Fruit fly (Drosophila melanogaster): ENCODE results near the gene RfC3.
A peak's percentile ranks its signal among the peaks of the same experiment; 100 is the strongest.

Gene RfC3

dm6 chr2L:10466865-10467270, 47.9 kb downstream of the RfC3 start:
- TF ChIP-seq pdm3 (GFP tag; optimal IDR thresholded peaks at IDR 0.05) = no peak
- TF ChIP-seq OdsH (GFP tag; optimal IDR thresholded peaks at IDR 0.05) = peak; percentile 17
- TF ChIP-seq Ets21C (GFP tag; optimal IDR thresholded peaks at IDR 0.05) = no peak
- no peak for TF ChIP-seq fd59A (GFP tag; optimal IDR thresholded peaks at IDR 0.05)
- TF ChIP-seq Sox15 (GFP tag; optimal IDR thresholded peaks at IDR 0.05) = no peak
- no peak for TF ChIP-seq CG15336 (GFP tag; IDR thresholded peaks at IDR 0.05)
- no peak for TF ChIP-seq Blimp-1 (GFP tag; optimal IDR thresholded peaks at IDR 0.05)
- peak; percentile 18 for TF ChIP-seq achi (GFP tag; optimal IDR thresholded peaks at IDR 0.05)
- no peak for TF ChIP-seq fd85E (GFP tag; optimal IDR thresholded peaks at IDR 0.05)
- TF ChIP-seq topi (GFP tag; optimal IDR thresholded peaks at IDR 0.05) = no peak
- TF ChIP-seq acj6 (GFP tag; optimal IDR thresholded peaks at IDR 0.05) = peak; percentile 12
- TF ChIP-seq CG11902 (GFP tag; optimal IDR thresholded peaks at IDR 0.05) = no peak
- no peak for TF ChIP-seq CG9139 (GFP tag; optimal IDR thresholded peaks at IDR 0.05)
- TF ChIP-seq salr (GFP tag; optimal IDR thresholded peaks at IDR 0.05) = peak in 1 of 2 experiments; percentile 62
- no peak for TF ChIP-seq Eip75B (GFP tag; optimal IDR thresholded peaks at IDR 0.05)
- TF ChIP-seq CG11294 (GFP tag; IDR thresholded peaks at IDR 0.05) = no peak
- no peak for TF ChIP-seq CG8119 (GFP tag; IDR thresholded peaks at IDR 0.05)
- no peak for TF ChIP-seq net (GFP tag; optimal IDR thresholded peaks at IDR 0.05)
- TF ChIP-seq CG6276 (GFP tag; optimal IDR thresholded peaks at IDR 0.05) = peak; percentile 29
- peak; percentile 79 for TF ChIP-seq Eip78C (GFP tag)
- no peak for TF ChIP-seq CG11762 (GFP tag; optimal IDR thresholded peaks at IDR 0.05; ENCODE audit: insufficient read depth)
- no peak for TF ChIP-seq ss (GFP tag; optimal IDR thresholded peaks at IDR 0.05)
- peak; percentile 47 for TF ChIP-seq Hr4 (GFP tag; optimal IDR thresholded peaks at IDR 0.05)

dm6 chr2L:10468388-10468787, 49.4 kb downstream of the RfC3 start:
- no peak for TF ChIP-seq Hr38 (GFP tag; optimal IDR thresholded peaks at IDR 0.05)
- peak; percentile 69 for TF ChIP-seq Ets96B (tag; optimal IDR thresholded peaks at IDR 0.05)
- TF ChIP-seq CG6854 (GFP tag; optimal IDR thresholded peaks at IDR 0.05) = no peak
- no peak for TF ChIP-seq ss (GFP tag; optimal IDR thresholded peaks at IDR 0.05)
- peak; percentile 55 for TF ChIP-seq CG3919 (GFP tag; optimal IDR thresholded peaks at IDR 0.05)
- peak; percentile 42 for TF ChIP-seq Sox102F (GFP tag; optimal IDR thresholded peaks at IDR 0.05)
- peak; percentile 10 for TF ChIP-seq CG6276 (GFP tag; optimal IDR thresholded peaks at IDR 0.05)
- peak; percentile 25 for TF ChIP-seq Sox15 (GFP tag; optimal IDR thresholded peaks at IDR 0.05)
- peak; percentile 43 for TF ChIP-seq Hr4 (GFP tag; optimal IDR thresholded peaks at IDR 0.05)
- no peak for TF ChIP-seq Eip93F (GFP tag; optimal IDR thresholded peaks at IDR 0.05)
- TF ChIP-seq CG10669 (GFP tag; optimal IDR thresholded peaks at IDR 0.05) = peak; percentile 75
- no peak; the same call in 1 of the 2 replicates for TF ChIP-seq CG15336 (GFP tag; IDR thresholded peaks at IDR 0.05)
- no peak for TF ChIP-seq fd85E (GFP tag; optimal IDR thresholded peaks at IDR 0.05)
- TF ChIP-seq pdm3 (GFP tag; optimal IDR thresholded peaks at IDR 0.05) = peak; percentile 60
- TF ChIP-seq CG32006 (GFP tag; optimal IDR thresholded peaks at IDR 0.05) = peak; percentile 67
- peak; percentile 80 for TF ChIP-seq CG6163 (GFP tag; IDR thresholded peaks at IDR 0.05)
- TF ChIP-seq fd59A (GFP tag; optimal IDR thresholded peaks at IDR 0.05) = peak; percentile 27
- peak; percentile 24 for TF ChIP-seq esn (GFP tag; optimal IDR thresholded peaks at IDR 0.05)
- TF ChIP-seq spab (GFP tag; optimal IDR thresholded peaks at IDR 0.05) = peak; percentile 55
- peak; percentile 40 for TF ChIP-seq Smox (GFP tag; optimal IDR thresholded peaks at IDR 0.05)
- TF ChIP-seq CG10631 (GFP tag; optimal IDR thresholded peaks at IDR 0.05) = peak; percentile 46
- TF ChIP-seq Lpt (GFP tag; optimal IDR thresholded peaks at IDR 0.05) = peak; percentile 13
- TF ChIP-seq CG7368 (GFP tag; optimal IDR thresholded peaks at IDR 0.05) = peak; percentile 37
- peak; percentile 54 for TF ChIP-seq achi (GFP tag; optimal IDR thresholded peaks at IDR 0.05)
- TF ChIP-seq cyc (GFP tag; optimal IDR thresholded peaks at IDR 0.05) = peak; percentile 38
- TF ChIP-seq Eip75B (GFP tag; optimal IDR thresholded peaks at IDR 0.05) = peak; percentile 5
- peak in 1 of 2 experiments; percentile 30 for TF ChIP-seq salr (GFP tag; optimal IDR thresholded peaks at IDR 0.05)
- peak; percentile 60 for TF ChIP-seq CG3032 (tag; optimal IDR thresholded peaks at IDR 0.05)
- peak; percentile 52 for TF ChIP-seq acj6 (GFP tag; optimal IDR thresholded peaks at IDR 0.05)
- TF ChIP-seq CG31627 (GFP tag; optimal IDR thresholded peaks at IDR 0.05) = peak; percentile 14
- TF ChIP-seq CG16779 (tag; optimal IDR thresholded peaks at IDR 0.05) = no peak
- peak; percentile 4 for TF ChIP-seq Hr39 (GFP tag; optimal IDR thresholded peaks at IDR 0.05)
- peak; percentile 19 for TF ChIP-seq CG4318 (GFP tag; optimal IDR thresholded peaks at IDR 0.05)
- TF ChIP-seq CG6792 (GFP tag; optimal IDR thresholded peaks at IDR 0.05) = peak; percentile 52
- TF ChIP-seq Ets21C (GFP tag; optimal IDR thresholded peaks at IDR 0.05) = no peak
- peak; percentile 17 for TF ChIP-seq topi (GFP tag; optimal IDR thresholded peaks at IDR 0.05)
- TF ChIP-seq vri (GFP tag; optimal IDR thresholded peaks at IDR 0.05) = no peak
- TF ChIP-seq lz (GFP tag; optimal IDR thresholded peaks at IDR 0.05) = peak; percentile 7
- peak; percentile 48 for TF ChIP-seq CG6808 (GFP tag; optimal IDR thresholded peaks at IDR 0.05)
- TF ChIP-seq Gug (GFP tag; IDR thresholded peaks at IDR 0.05) = no peak
